Fruit fly (Drosophila melanogaster) whole organism, embryonic: ENCODE measurements around the gene CG43116.

Experiments
- CG1024 ChIP-seq: fragments of 200-800 bp; sonication (Bioruptor generic); IDR thresholded peaks from 2 replicates; pipeline ENCODE4 v1.3.6; 2022; ENCODE audit warnings: missing biosample characterization, missing genetic modification characterization
- CG10274 ChIP-seq: fragments of 200-800 bp; sonication (Bioruptor generic); optimal IDR thresholded peaks from 3 replicates; lab custom pipeline; 2017; ENCODE audit warnings: missing biosample characterization, mild to moderate bottlenecking, missing genetic modification characterization
- CG1647 ChIP-seq: fragments of 200-800 bp; sonication (Bioruptor generic); optimal IDR thresholded peaks from 3 replicates; lab custom pipeline; 2016; ENCODE audit warnings: missing biosample characterization, missing genetic modification characterization
- CG31441 ChIP-seq: fragments of 200-800 bp; sonication (Bioruptor generic); IDR thresholded peaks from 2 replicates; pipeline ENCODE4 v1.3.6; 2022; ENCODE audit warnings: missing biosample characterization, missing genetic modification characterization
- CG7357 ChIP-seq: fragments of 200-800 bp; sonication (Bioruptor generic); IDR thresholded peaks from 3 replicates; pipeline ENCODE4 v1.3.6; 2022; ENCODE audit warnings: missing biosample characterization, missing genetic modification characterization
- CG8290 ChIP-seq, 3 experiments: fragments of 200-800 bp; sonication (Bioruptor generic); optimal IDR thresholded peaks; 2 replicates each; lab custom pipeline; 2016 to 2019; ENCODE audit warnings: missing biosample characterization in 3 of 3, missing genetic modification characterization in 3 of 3, mild to moderate bottlenecking in 2 of 3, moderate library complexity in 1 of 3
- ERR ChIP-seq: fragments of 200-800 bp; sonication (Bioruptor generic); optimal IDR thresholded peaks from 2 replicates; lab custom pipeline; 2016; ENCODE audit warnings: missing biosample characterization, missing genetic modification characterization
- hbn ChIP-seq: fragments of 200-800 bp; sonication (Bioruptor generic); IDR thresholded peaks from 2 replicates; pipeline ENCODE4 v1.3.6; 2022; ENCODE audit warnings: missing biosample characterization, missing genetic modification characterization; ENCODE audit not compliant: partially characterized antibody
- vnd ChIP-seq: fragments of 200-800 bp; sonication (Bioruptor generic); IDR thresholded peaks from 3 replicates; pipeline ENCODE4 v1.3.6; 2022; ENCODE audit warnings: missing biosample characterization, missing genetic modification characterization; ENCODE audit not compliant: partially characterized antibody

dm6 chr3R:26034643-26035368, 38.0 kb upstream of the CG43116 start:
- no peak for TF ChIP-seq vnd (GFP tag; lab: Robert Waterston, UW)
- TF ChIP-seq ERR (GFP tag; lab: Kevin White, UChicago): no peak
- no peak for TF ChIP-seq CG10274
- no peak for TF ChIP-seq CG8290 (GFP tag; optimal IDR thresholded peaks at IDR 0.05; lab: Kevin White, UChicago)
- no peak for TF ChIP-seq CG8290 (tag; optimal IDR thresholded peaks at IDR 0.05; lab: Kevin White, UChicago)
- no peak for TF ChIP-seq CG1024 (GFP tag; lab: Robert Waterston, UW)
- no peak for TF ChIP-seq hbn (GFP tag; lab: Robert Waterston, UW)
- TF ChIP-seq CG1647 (GFP tag; lab: Kevin White, UChicago): no peak
- TF ChIP-seq CG7357 (GFP tag; lab: Robert Waterston, UW): no peak
- no peak for TF ChIP-seq CG31441
